Worm (Caenorhabditis elegans): Measurements from ENCODE around the gene R07A4.3.

R07A4.3 gene

DNA sequence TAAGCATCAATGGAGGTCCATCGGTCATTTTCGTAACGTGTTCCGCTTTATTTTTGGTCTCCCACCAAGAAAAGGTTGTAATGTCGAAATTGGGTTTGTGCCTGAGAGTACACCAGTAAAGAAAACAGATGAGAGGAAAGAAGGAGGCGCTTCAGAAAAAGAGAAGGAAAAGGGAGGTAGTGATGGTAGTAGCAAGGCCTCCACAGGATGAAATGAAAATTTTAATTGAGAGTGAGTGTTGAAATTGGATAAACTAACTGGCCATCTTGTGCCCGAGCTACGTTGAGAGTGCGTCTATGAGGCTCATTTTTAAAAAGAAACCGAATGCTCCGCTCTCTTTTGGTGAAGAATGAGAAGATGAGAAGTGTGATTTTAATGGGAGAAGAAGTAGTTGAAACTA is 7.1 kb upstream of the R07A4.3 start, which contains the start of gene R07A4.2:
TSS of gene R07A4.2 (minus strand) at position 101 of the 400 bp plus-strand sequence.
- no peak for TF ChIP-seq C34B4.2 (tag; optimal IDR thresholded peaks at IDR 0.05)
- no peak for TF ChIP-seq mdl-1 (tag; optimal IDR thresholded peaks at IDR 0.05)
- TF ChIP-seq nhr-237 (tag; optimal IDR thresholded peaks at IDR 0.05) = no peak
- no peak for TF ChIP-seq irx-1 (tag; optimal IDR thresholded peaks at IDR 0.05)
- no peak for TF ChIP-seq lin-35 (GFP tag; optimal IDR thresholded peaks at IDR 0.05)
- TF ChIP-seq egl-27 (tag; optimal IDR thresholded peaks at IDR 0.05) = no peak
- no peak for TF ChIP-seq ama-1 (optimal IDR thresholded peaks at IDR 0.05)
- no peak for TF ChIP-seq nhr-47 (tag; optimal IDR thresholded peaks at IDR 0.05)
- no peak for TF ChIP-seq unc-30 (tag; optimal IDR thresholded peaks at IDR 0.05)
- TF ChIP-seq vab-15 (tag; optimal IDR thresholded peaks at IDR 0.05) = no peak
- TF ChIP-seq ceh-90 (tag; optimal IDR thresholded peaks at IDR 0.05) = no peak
- TF ChIP-seq hpl-2 (GFP tag; optimal IDR thresholded peaks at IDR 0.05) = no peak
- no peak for TF ChIP-seq jun-1 (tag; optimal IDR thresholded peaks at IDR 0.05)
- no peak for TF ChIP-seq fos-1 (tag; optimal IDR thresholded peaks at IDR 0.05)
- TF ChIP-seq sptf-1 (tag; optimal IDR thresholded peaks at IDR 0.05) = no peak
- no peak for TF ChIP-seq nhr-19 (GFP tag; conservative IDR thresholded peaks at IDR 0.05)
- TF ChIP-seq lin-13 (GFP tag; optimal IDR thresholded peaks at IDR 0.05) = no peak

DNA sequence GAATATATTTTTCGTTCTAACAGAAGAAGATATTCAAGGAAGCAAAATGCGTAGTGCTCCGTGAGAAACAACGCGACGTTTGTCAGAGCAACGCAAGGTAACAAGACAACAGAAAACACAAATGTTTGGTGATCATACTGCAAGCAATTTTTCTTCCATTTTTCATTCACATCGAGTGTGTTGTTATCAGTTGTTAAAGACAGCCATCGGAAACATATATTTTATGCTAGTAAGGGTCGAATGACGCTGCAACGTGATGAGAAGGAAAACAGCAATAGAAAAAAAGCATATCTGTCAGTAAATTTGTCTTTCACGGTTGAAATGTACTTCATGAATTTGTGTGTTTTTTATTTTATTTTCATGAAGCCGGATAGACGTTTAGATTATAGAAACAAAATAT is 5.4 kb upstream of the R07A4.3 start:
- TF ChIP-seq jun-1 (tag; optimal IDR thresholded peaks at IDR 0.05) (no peak), elt-2 (tag; optimal IDR thresholded peaks at IDR 0.05) (peak; percentile 42), lin-35 (GFP tag; optimal IDR thresholded peaks at IDR 0.05) (peak in 1 of 2 experiments; percentile 7), fkh-4 (tag; optimal IDR thresholded peaks at IDR 0.05; ENCODE audit: borderline replicate concordance) (no peak)

DNA sequence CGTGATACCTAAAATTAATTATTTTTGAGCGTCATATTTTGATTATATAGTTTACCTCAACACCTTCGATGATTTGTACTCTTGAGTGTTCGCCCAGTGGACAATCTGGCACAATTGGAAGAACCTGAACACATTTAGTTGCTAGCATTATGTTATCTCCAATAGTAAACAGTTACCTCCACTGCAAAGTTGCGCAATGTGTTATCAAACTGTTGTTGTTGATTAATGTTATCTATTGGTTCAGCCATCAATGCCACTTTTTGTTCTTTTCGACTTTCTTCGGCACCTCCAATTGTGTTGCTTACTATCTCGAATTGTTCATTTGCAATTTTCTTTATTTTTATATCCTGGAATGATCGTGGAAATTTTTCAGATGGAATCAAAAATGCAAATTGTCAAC is 1.0 kb downstream of the R07A4.3 start:
- TF ChIP-seq snpc-4 (tag; optimal IDR thresholded peaks at IDR 0.05) (no peak), sox-4 (tag; optimal IDR thresholded peaks at IDR 0.05) (no peak), ceh-90 (tag; optimal IDR thresholded peaks at IDR 0.05) (no peak), fkh-8 (tag; optimal IDR thresholded peaks at IDR 0.05) (no peak), unc-86 (tag; optimal IDR thresholded peaks at IDR 0.05) (no peak), C16A3.4 (tag; optimal IDR thresholded peaks at IDR 0.05) (no peak), nhr-77 (tag; optimal IDR thresholded peaks at IDR 0.05) (no peak), pqm-1 (tag; optimal IDR thresholded peaks at IDR 0.05) (no peak), elt-3 (tag; optimal IDR thresholded peaks at IDR 0.05) (no peak), mep-1 (tag; optimal IDR thresholded peaks at IDR 0.05) (no peak), F16B12.6 (tag; optimal IDR thresholded peaks at IDR 0.05) (no peak), C34B4.2 (tag; optimal IDR thresholded peaks at IDR 0.05) (no peak), C04F5.9 (tag; optimal IDR thresholded peaks at IDR 0.05) (no peak), lin-15B (tag; optimal IDR thresholded peaks at IDR 0.05) (no peak), elt-2 (tag; optimal IDR thresholded peaks at IDR 0.05) (no peak), lin-13 (GFP tag; optimal IDR thresholded peaks at IDR 0.05) (no peak), mdl-1 (tag; optimal IDR thresholded peaks at IDR 0.05) (no peak), unc-30 (tag; optimal IDR thresholded peaks at IDR 0.05) (no peak)

ce11 chrX:10756185-10756584 is 2.7 kb downstream of the R07A4.3 start:
- TF ChIP-seq egl-27 (tag; optimal IDR thresholded peaks at IDR 0.05) (no peak), Y116A8C.19 (tag; optimal IDR thresholded peaks at IDR 0.05; ENCODE audit: borderline replicate concordance) (no peak), snu-23 (GFP tag; optimal IDR thresholded peaks at IDR 0.05) (peak; percentile 24), C16A3.4 (tag; optimal IDR thresholded peaks at IDR 0.05) (peak; percentile 39), fos-1 (tag; optimal IDR thresholded peaks at IDR 0.05) (peak; percentile 6), dsc-1 (tag; optimal IDR thresholded peaks at IDR 0.05) (peak; percentile 39), fkh-4 (tag; optimal IDR thresholded peaks at IDR 0.05; ENCODE audit: borderline replicate concordance) (no peak), fkh-8 (tag; optimal IDR thresholded peaks at IDR 0.05) (peak; percentile 59), nhr-85 (tag) (peak; percentile 2), sox-4 (tag; optimal IDR thresholded peaks at IDR 0.05) (peak; percentile 41), mef-2 (tag; optimal IDR thresholded peaks at IDR 0.05) (no peak), elt-2 (tag; optimal IDR thresholded peaks at IDR 0.05) (no peak), lsy-2 (tag; optimal IDR thresholded peaks at IDR 0.05) (peak in 1 of 2 experiments; percentile 32), rnt-1 (tag; optimal IDR thresholded peaks at IDR 0.05) (peak; percentile 2), ets-5 (GFP tag; IDR thresholded peaks at IDR 0.05) (no peak), ceh-82 (tag; optimal IDR thresholded peaks at IDR 0.05) (peak in 1 of 3 experiments; percentile 6), hlh-17 (GFP tag; optimal IDR thresholded peaks at IDR 0.05; ENCODE audit: borderline replicate concordance) (no peak), nhr-47 (tag; optimal IDR thresholded peaks at IDR 0.05) (peak; percentile 55), nhr-71 (tag; optimal IDR thresholded peaks at IDR 0.05) (peak; percentile 6), jun-1 (tag; optimal IDR thresholded peaks at IDR 0.05) (peak; percentile 45), lin-15B (tag; optimal IDR thresholded peaks at IDR 0.05) (no peak), skn-1 (tag; optimal IDR thresholded peaks at IDR 0.05) (peak; percentile 30)
